Fruit fly (Drosophila melanogaster): Measurements from ENCODE around the gene CG44227.

The CG44227 gene

DNA sequence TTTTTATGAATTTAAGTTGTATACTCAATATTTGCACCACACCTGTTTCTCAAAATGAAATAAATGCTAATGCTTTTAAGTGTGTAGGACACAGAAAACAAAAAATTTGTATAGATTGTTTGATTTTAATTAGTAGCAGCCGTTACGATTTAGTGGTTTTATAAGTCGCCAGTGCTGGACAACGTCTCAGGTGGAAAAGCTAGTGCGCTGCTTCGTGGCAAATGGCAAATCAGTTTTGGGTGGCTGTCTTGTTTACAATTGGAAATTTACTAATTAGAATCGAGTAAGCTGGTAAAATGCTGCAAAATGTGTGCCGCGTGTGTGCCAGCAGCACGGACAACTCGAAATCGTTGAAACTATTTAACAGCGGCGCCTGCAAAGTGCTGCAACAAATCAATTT is 41.7 kb upstream of the CG44227 start, which contains the start of gene CG8159:
Gene CG8159, plus strand, starts transcription at position 223 of the 400 bp plus-strand sequence.
- TF ChIP-seq CG11398 (GFP tag; optimal IDR thresholded peaks at IDR 0.05): no peak
- no peak for TF ChIP-seq CG31365 (tag; optimal IDR thresholded peaks at IDR 0.05)
- peak in 1 of 2 experiments; percentile 94 for TF ChIP-seq Pdp1 (GFP tag; optimal IDR thresholded peaks at IDR 0.05)
- peak; percentile 35 for TF ChIP-seq Ets97D (GFP tag; optimal IDR thresholded peaks at IDR 0.05)
- TF ChIP-seq MBD-R2 (GFP tag; IDR thresholded peaks at IDR 0.05): peak; percentile 85
- TF ChIP-seq CG14441 (GFP tag; IDR thresholded peaks at IDR 0.05): no peak
- TF ChIP-seq CTCF (GFP tag; optimal IDR thresholded peaks at IDR 0.05): no peak
- peak; percentile 47 for TF ChIP-seq sens (GFP tag)
- no peak for TF ChIP-seq chif (GFP tag; optimal IDR thresholded peaks at IDR 0.05)
- TF ChIP-seq Myb (GFP tag; optimal IDR thresholded peaks at IDR 0.05): peak; percentile 93
- no peak for TF ChIP-seq Dip2 (GFP tag; IDR thresholded peaks at IDR 0.05)
- TF ChIP-seq CG16813 (GFP tag; IDR thresholded peaks at IDR 0.05; ENCODE audit: partially characterized antibody): no peak
- no peak for TF ChIP-seq CG18764 (GFP tag; optimal IDR thresholded peaks at IDR 0.05)
- 0 out of 2 replicates have a peak, but pooled peaks have one; percentile 15 for TF ChIP-seq Rfx (GFP tag; IDR thresholded peaks at IDR 0.05)
- TF ChIP-seq C15 (GFP tag; IDR thresholded peaks at IDR 0.05): no peak
- TF ChIP-seq E2f2 (GFP tag; IDR thresholded peaks at IDR 0.05): peak; percentile 68
- 0 out of 2 replicates have a peak, but pooled peaks have one; percentile 6 for TF ChIP-seq Bgb (GFP tag; IDR thresholded peaks at IDR 0.05; ENCODE audit: partially characterized antibody)
- TF ChIP-seq CG7372 (GFP tag; IDR thresholded peaks at IDR 0.05): no peak
- no peak for TF ChIP-seq Kr (GFP tag; optimal IDR thresholded peaks at IDR 0.05)
- TF ChIP-seq MESR4 (GFP tag; optimal IDR thresholded peaks at IDR 0.05): peak; percentile 8
- peak in 1 of 2 experiments; percentile 90 for TF ChIP-seq insv (GFP tag; optimal IDR thresholded peaks at IDR 0.05)
- TF ChIP-seq Ets65A (GFP tag): peak; percentile 24
- peak; percentile 81 for TF ChIP-seq CG10267 (tag; optimal IDR thresholded peaks at IDR 0.05)
- TF ChIP-seq pzg (GFP tag; optimal IDR thresholded peaks at IDR 0.05): peak; percentile 44
- peak; percentile 54 for TF ChIP-seq stwl (tag; optimal IDR thresholded peaks at IDR 0.05)
- TF ChIP-seq row (GFP tag; IDR thresholded peaks at IDR 0.05): no peak
- no peak for TF ChIP-seq ems (GFP tag; optimal IDR thresholded peaks at IDR 0.05)
- peak; percentile 63 for TF ChIP-seq Dp (GFP tag; optimal IDR thresholded peaks at IDR 0.05)
- peak; percentile 34; the same call in 1 of the 2 replicates for TF ChIP-seq vvl (GFP tag; IDR thresholded peaks at IDR 0.05)
- no peak for TF ChIP-seq CG6683 (GFP tag; optimal IDR thresholded peaks at IDR 0.05)
- peak in 1 of 2 experiments; percentile 43 for TF ChIP-seq crp (GFP tag; optimal IDR thresholded peaks at IDR 0.05)
- TF ChIP-seq Med (GFP tag): peak; percentile 84
- 0 out of 3 replicates have a peak, but pooled peaks have one; percentile 9 for TF ChIP-seq ci (GFP tag; IDR thresholded peaks at IDR 0.05)
- no peak for TF ChIP-seq Ada2b (GFP tag; IDR thresholded peaks at IDR 0.05)
- TF ChIP-seq HmgZ (tag; optimal IDR thresholded peaks at IDR 0.05): peak; percentile 27
- TF ChIP-seq sna (GFP tag; IDR thresholded peaks at IDR 0.05; ENCODE audit: partially characterized antibody): no peak
- TF ChIP-seq CG2120 (GFP tag; optimal IDR thresholded peaks at IDR 0.05): peak; percentile 6
- peak; percentile 7 for TF ChIP-seq gfzf (GFP tag; optimal IDR thresholded peaks at IDR 0.05)
- no peak for TF ChIP-seq Hr78 (GFP tag; optimal IDR thresholded peaks at IDR 0.05)
- no peak for TF ChIP-seq CG1647 (GFP tag; optimal IDR thresholded peaks at IDR 0.05)
- peak; percentile 88 for TF ChIP-seq Elba2 (GFP tag; optimal IDR thresholded peaks at IDR 0.05)
- peak; percentile 62 for TF ChIP-seq CG4617 (GFP tag; optimal IDR thresholded peaks at IDR 0.05; ENCODE audit: borderline replicate concordance)

DNA sequence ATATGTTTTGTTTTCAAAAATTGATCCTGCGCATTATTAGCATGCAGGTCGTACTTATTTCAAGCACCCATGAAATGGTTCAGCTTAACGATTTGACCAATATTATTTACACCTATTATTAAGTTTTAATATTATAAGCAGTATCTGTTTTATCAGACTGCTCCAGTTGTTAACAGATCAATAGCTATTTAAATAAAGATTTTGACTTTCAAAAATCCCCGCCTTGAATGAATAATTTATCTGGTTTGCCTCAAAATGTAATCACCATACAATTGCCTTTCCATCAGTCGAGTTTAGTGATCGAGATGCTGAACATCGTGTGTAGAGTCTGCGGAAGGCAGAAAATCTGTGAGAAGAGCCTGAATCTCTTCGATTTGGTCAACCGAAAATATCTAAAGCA is 40.2 kb upstream of the CG44227 start, which contains the start of gene ouib:
Gene ouib, plus strand, starts transcription at position 301 of the 400 bp plus-strand sequence.
- TF ChIP-seq Blimp-1 (GFP tag; optimal IDR thresholded peaks at IDR 0.05) (no peak), CG12299 (tag; optimal IDR thresholded peaks at IDR 0.05) (no peak), Dek (tag; optimal IDR thresholded peaks at IDR 0.05) (no peak), Hr39 (optimal IDR thresholded peaks at IDR 0.05) (no peak), crol (GFP tag; IDR thresholded peaks at IDR 0.05) (no peak), jigr1 (GFP tag; IDR thresholded peaks at IDR 0.05) (no peak), Opbp (GFP tag; IDR thresholded peaks at IDR 0.05; ENCODE audit: partially characterized antibody) (no peak), Sox102F (GFP tag; optimal IDR thresholded peaks at IDR 0.05) (no peak), CG9609 (GFP tag; optimal IDR thresholded peaks at IDR 0.05) (no peak), salm (tag; optimal IDR thresholded peaks at IDR 0.05) (no peak), zen (tag; optimal IDR thresholded peaks at IDR 0.05) (no peak), unc-4 (GFP tag; IDR thresholded peaks at IDR 0.05; ENCODE audit: partially characterized antibody) (no peak)
